Fruit fly (Drosophila melanogaster) whole organism, embryonic: Measurements from ENCODE around the gene CG34266.

Experiments
- CG12769 ChIP-seq: fragments of 200-800 bp; sonication (Bioruptor generic); optimal IDR thresholded peaks from 2 replicates; lab custom pipeline; 2019; ENCODE audit warnings: missing biosample characterization, mild to moderate bottlenecking, missing genetic modification characterization, moderate library complexity
- CG12942 ChIP-seq: fragments of 200-800 bp; sonication (Bioruptor generic); optimal IDR thresholded peaks from 3 replicates; lab custom pipeline; 2016; ENCODE audit warnings: missing biosample characterization, missing genetic modification characterization
- CG14667 ChIP-seq: fragments of 200-800 bp; sonication (Bioruptor generic); IDR thresholded peaks from 2 replicates; pipeline ENCODE4 v1.3.6; 2022; ENCODE audit warnings: missing biosample characterization, missing genetic modification characterization
- CG15011 ChIP-seq: fragments of 200-800 bp; sonication (Bioruptor generic); optimal IDR thresholded peaks from 3 replicates; lab custom pipeline; 2018; ENCODE audit warnings: missing biosample characterization, mild to moderate bottlenecking, missing genetic modification characterization
- CG16863 ChIP-seq: fragments of 200-800 bp; sonication (Bioruptor generic); optimal IDR thresholded peaks from 3 replicates; lab custom pipeline; 2016; ENCODE audit warnings: missing biosample characterization, missing genetic modification characterization
- CG17568 ChIP-seq: fragments of 200-800 bp; sonication (Bioruptor generic); optimal IDR thresholded peaks from 2 replicates; lab custom pipeline; 2018; ENCODE audit warnings: missing biosample characterization, mild to moderate bottlenecking, missing genetic modification characterization, moderate library complexity
- CG2129 ChIP-seq: fragments of 200-800 bp; sonication (Bioruptor generic); IDR thresholded peaks from 2 replicates; pipeline ENCODE4 v1.3.6; 2022; ENCODE audit warnings: missing biosample characterization, missing genetic modification characterization; ENCODE audit not compliant: partially characterized antibody
- CG3065 ChIP-seq: fragments of 200-800 bp; sonication (Bioruptor generic); optimal IDR thresholded peaks from 2 replicates; lab custom pipeline; 2016; ENCODE audit warnings: missing biosample characterization, missing genetic modification characterization
- CG31224 ChIP-seq: fragments of 200-800 bp; sonication (Bioruptor generic); IDR thresholded peaks from 2 replicates; pipeline ENCODE4 v1.3.6; 2022; ENCODE audit warnings: missing biosample characterization, missing genetic modification characterization
- CG31388 ChIP-seq: fragments of 200-800 bp; sonication (Bioruptor generic); optimal IDR thresholded peaks from 2 replicates; lab custom pipeline; 2016; ENCODE audit warnings: missing biosample characterization, missing genetic modification characterization
- CG4707 ChIP-seq: fragments of 200-800 bp; sonication (Bioruptor generic); optimal IDR thresholded peaks from 2 replicates; lab custom pipeline; 2018; ENCODE audit warnings: missing biosample characterization, mild to moderate bottlenecking, missing genetic modification characterization, moderate library complexity
- CG5953 ChIP-seq: fragments of 200-800 bp; sonication (Bioruptor generic); IDR thresholded peaks from 2 replicates; pipeline ENCODE4 v1.3.6; 2022; ENCODE audit warnings: missing biosample characterization, missing genetic modification characterization
- CG7786 ChIP-seq: fragments of 200-800 bp; sonication (Bioruptor generic); optimal IDR thresholded peaks from 2 replicates; lab custom pipeline; 2016; ENCODE audit warnings: missing biosample characterization, missing genetic modification characterization
- CG7839 ChIP-seq: fragments of 200-800 bp; sonication (Bioruptor generic); optimal IDR thresholded peaks from 3 replicates; lab custom pipeline; 2018; ENCODE audit warnings: missing biosample characterization, mild to moderate bottlenecking, missing genetic modification characterization, moderate library complexity
- CG8359 ChIP-seq: fragments of 200-800 bp; sonication (Bioruptor generic); optimal IDR thresholded peaks from 2 replicates; lab custom pipeline; 2017; ENCODE audit warnings: missing biosample characterization, mild to moderate bottlenecking, missing genetic modification characterization, borderline replicate concordance
- CG8478 ChIP-seq: fragments of >200 bp; optimal IDR thresholded peaks from 2 replicates; lab custom pipeline; 2018
- CG9797 ChIP-seq: fragments of 200-800 bp; sonication (Bioruptor generic); optimal IDR thresholded peaks from 3 replicates; lab custom pipeline; 2018; ENCODE audit warnings: missing biosample characterization, mild to moderate bottlenecking, missing genetic modification characterization
- CG9876 ChIP-seq: fragments of 200-800 bp; sonication (Bioruptor generic); optimal IDR thresholded peaks from 2 replicates; lab custom pipeline; 2016; ENCODE audit warnings: missing biosample characterization, missing genetic modification characterization
- H15 ChIP-seq: fragments of 200-800 bp; sonication (Bioruptor generic); IDR thresholded peaks from 3 replicates; pipeline ENCODE4 v1.3.6; 2022; ENCODE audit warnings: missing biosample characterization, missing genetic modification characterization
- HmgD ChIP-seq: fragments of 200-800 bp; sonication (Bioruptor generic); optimal IDR thresholded peaks from 3 replicates; lab custom pipeline; 2016; ENCODE audit warnings: missing biosample characterization, missing genetic modification characterization
- HmgZ ChIP-seq: fragments of 200-800 bp; sonication (Bioruptor generic); optimal IDR thresholded peaks from 2 replicates; lab custom pipeline; 2018; ENCODE audit warnings: missing biosample characterization, mild to moderate bottlenecking, missing genetic modification characterization
- Hmr ChIP-seq: fragments of 200-800 bp; sonication (Bioruptor generic); optimal IDR thresholded peaks from 3 replicates; lab custom pipeline; 2017; ENCODE audit warnings: mild to moderate bottlenecking, missing biosample characterization, missing genetic modification reagents, missing genetic modification characterization
- Hsf ChIP-seq: fragments of 200-800 bp; sonication (Bioruptor generic); optimal IDR thresholded peaks from 3 replicates; lab custom pipeline; 2016; ENCODE audit warnings: missing biosample characterization, missing genetic modification characterization
- MESR4 ChIP-seq: fragments of 200-800 bp; sonication (Bioruptor generic); optimal IDR thresholded peaks from 2 replicates; lab custom pipeline; 2018; ENCODE audit warnings: missing biosample characterization, mild to moderate bottlenecking, missing genetic modification characterization, moderate library complexity
- Myb ChIP-seq: fragments of 200-800 bp; sonication (Bioruptor generic); optimal IDR thresholded peaks from 2 replicates; lab custom pipeline; 2016; ENCODE audit warnings: missing biosample characterization, missing genetic modification characterization
- Poxn ChIP-seq: fragments of 200-800 bp; sonication (Bioruptor generic); IDR thresholded peaks from 2 replicates; pipeline ENCODE4 v1.3.6; 2022; ENCODE audit warnings: missing biosample characterization, missing genetic modification characterization
- Rfx ChIP-seq: fragments of 200-800 bp; sonication (Bioruptor generic); IDR thresholded peaks from 2 replicates; pipeline ENCODE4 v1.3.6; 2022; ENCODE audit warnings: missing biosample characterization, missing genetic modification characterization
- Usf ChIP-seq: fragments of 200-800 bp; sonication (Bioruptor generic); optimal IDR thresholded peaks from 2 replicates; lab custom pipeline; 2017; ENCODE audit warnings: missing genotype, missing biosample characterization, missing genetic modification characterization
- aop ChIP-seq: fragments of 200-800 bp; sonication (Bioruptor generic); IDR thresholded peaks from 2 replicates; pipeline ENCODE4 v1.3.6; 2022; ENCODE audit warnings: missing biosample characterization, missing genetic modification characterization
- chinmo ChIP-seq: fragments of 200-800 bp; sonication (Bioruptor generic); IDR thresholded peaks from 4 replicates; pipeline ENCODE4 v1.3.6; 2022; ENCODE audit warnings: missing biosample characterization, missing genetic modification characterization; ENCODE audit not compliant: partially characterized antibody
- ci ChIP-seq: fragments of 200-800 bp; sonication (Bioruptor generic); IDR thresholded peaks from 3 replicates; pipeline ENCODE4 v1.3.6; 2022; ENCODE audit warnings: missing biosample characterization, missing genetic modification characterization
- crol ChIP-seq: fragments of 200-800 bp; sonication (Bioruptor generic); IDR thresholded peaks from 2 replicates; pipeline ENCODE4 v1.3.6; 2022; ENCODE audit warnings: missing biosample characterization, missing genetic modification characterization
- cwo ChIP-seq: fragments of 200-800 bp; sonication (Bioruptor generic); optimal IDR thresholded peaks from 3 replicates; lab custom pipeline; 2017; ENCODE audit warnings: missing biosample characterization, missing genetic modification characterization, mild to moderate bottlenecking, moderate library complexity, missing genetic modification reagents
- dimm ChIP-seq: fragments of 200-800 bp; sonication (Bioruptor generic); IDR thresholded peaks from 2 replicates; pipeline ENCODE4 v1.3.6; 2022; ENCODE audit warnings: missing biosample characterization, missing genetic modification characterization
- dmrt99B ChIP-seq: fragments of 200-800 bp; sonication (Bioruptor generic); optimal IDR thresholded peaks from 2 replicates; lab custom pipeline; 2018; ENCODE audit warnings: missing biosample characterization, mild to moderate bottlenecking, missing genetic modification characterization, moderate library complexity
- grn ChIP-seq: fragments of 200-800 bp; sonication (Bioruptor generic); optimal IDR thresholded peaks from 3 replicates; lab custom pipeline; 2017; ENCODE audit warnings: missing biosample characterization, missing genetic modification characterization
- inv ChIP-seq: fragments of 200-800 bp; sonication (Bioruptor generic); IDR thresholded peaks from 2 replicates; pipeline ENCODE4 v1.3.6; 2022; ENCODE audit warnings: missing biosample characterization, missing genetic modification characterization; ENCODE audit not compliant: partially characterized antibody
- klu ChIP-seq: fragments of 200-800 bp; sonication (Bioruptor generic); IDR thresholded peaks from 2 replicates; pipeline ENCODE4 v1.3.6; 2022; ENCODE audit warnings: missing biosample characterization, missing genetic modification characterization
- lmd ChIP-seq: fragments of 200-800 bp; sonication (Bioruptor generic); IDR thresholded peaks from 2 replicates; pipeline ENCODE4 v1.3.6; 2022; ENCODE audit warnings: missing biosample characterization, missing genetic modification characterization
- lola ChIP-seq, 3 experiments: fragments of >200 bp in 2 of 3; fragments of 200-800 bp in 1 of 3; sonication (Bioruptor generic) in 1 of 3; optimal IDR thresholded peaks; 2 replicates each; lab custom pipeline; 2017 to 2019; ENCODE audit warnings: missing biosample characterization in 3 of 3, missing genetic modification characterization in 3 of 3, mild to moderate bottlenecking in 1 of 3, moderate library complexity in 1 of 3
- nmo ChIP-seq: fragments of 200-800 bp; sonication (Bioruptor generic); optimal IDR thresholded peaks from 2 replicates; lab custom pipeline; 2018; ENCODE audit warnings: missing biosample characterization, mild to moderate bottlenecking, missing genetic modification characterization, moderate library complexity
- onecut ChIP-seq: fragments of 200-800 bp; sonication (Bioruptor generic); IDR thresholded peaks from 2 replicates; pipeline ENCODE4 v1.3.6; 2022; ENCODE audit warnings: missing biosample characterization, missing genetic modification characterization
- org-1 ChIP-seq: fragments of 200-800 bp; sonication (Bioruptor generic); optimal IDR thresholded peaks from 2 replicates; lab custom pipeline; 2017; ENCODE audit warnings: missing biosample characterization, missing genetic modification characterization
- pfk ChIP-seq: fragments of 200-800 bp; sonication (Bioruptor generic); optimal IDR thresholded peaks from 2 replicates; lab custom pipeline; 2018; ENCODE audit warnings: missing biosample characterization, mild to moderate bottlenecking, missing genetic modification characterization, moderate library complexity
- sens ChIP-seq: fragments of 200-800 bp; sonication (Bioruptor generic); peaks from one replicate; lab custom pipeline; 2016; ENCODE audit warnings: missing biosample characterization, missing genetic modification characterization
- sens-2 ChIP-seq: fragments of 200-800 bp; sonication (Bioruptor generic); IDR thresholded peaks from 2 replicates; pipeline ENCODE4 v1.3.6; 2022; ENCODE audit warnings: missing biosample characterization, missing genetic modification characterization
- slou ChIP-seq: fragments of 200-800 bp; sonication (Bioruptor generic); optimal IDR thresholded peaks from 3 replicates; lab custom pipeline; 2016; ENCODE audit warnings: missing biosample characterization, missing genetic modification characterization
- ssp ChIP-seq: fragments of 200-800 bp; sonication (Bioruptor generic); IDR thresholded peaks from 2 replicates; pipeline ENCODE4 v1.3.6; 2022; ENCODE audit warnings: missing biosample characterization, missing genetic modification characterization
- tna ChIP-seq: fragments of 200-800 bp; sonication (Bioruptor generic); IDR thresholded peaks from 2 replicates; pipeline ENCODE4 v1.3.6; 2022; ENCODE audit warnings: missing biosample characterization, missing genetic modification characterization; ENCODE audit not compliant: partially characterized antibody
- tup ChIP-seq: fragments of 200-800 bp; sonication (Bioruptor generic); optimal IDR thresholded peaks from 2 replicates; lab custom pipeline; 2016; ENCODE audit warnings: missing biosample characterization, mild to moderate bottlenecking, missing genetic modification characterization, moderate library complexity
- zen ChIP-seq: fragments of 200-800 bp; sonication (Bioruptor generic); optimal IDR thresholded peaks from 3 replicates; lab custom pipeline; 2018; ENCODE audit warnings: missing biosample characterization, mild to moderate bottlenecking, missing genetic modification characterization, moderate library complexity

CG34266 gene

DNA sequence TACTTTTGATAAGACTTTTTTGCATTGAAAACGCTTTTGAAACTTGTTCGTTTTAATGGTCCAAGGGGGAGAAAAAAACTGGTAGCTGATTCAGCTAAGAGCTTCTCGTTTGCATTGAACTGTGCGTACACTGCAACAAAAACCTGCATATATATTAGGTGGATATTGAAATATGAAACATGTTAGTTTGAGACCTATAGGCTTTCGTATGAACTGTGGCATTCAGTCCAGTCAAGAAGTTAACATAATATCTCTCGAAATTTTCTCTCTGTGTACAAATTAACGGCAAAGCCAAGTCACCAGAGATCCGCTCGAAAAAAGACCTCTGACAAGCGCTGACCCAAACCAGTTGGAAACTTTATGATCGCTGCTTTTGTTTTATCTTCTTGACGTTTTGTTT is 20.4 kb downstream of the CG34266 start (continued):
- peak; percentile 85 for TF ChIP-seq lmd (GFP tag; lab: Robert Waterston, UW)
- peak; percentile 87 for TF ChIP-seq nmo (GFP tag; lab: Kevin White, UChicago)
- peak; percentile 49 for TF ChIP-seq CG31388
- no peak for TF ChIP-seq tna (GFP tag; lab: Robert Waterston, UW)
- peak; percentile 54 for TF ChIP-seq Myb (GFP tag; lab: Kevin White, UChicago)
- no peak for TF ChIP-seq CG8478
- TF ChIP-seq inv (GFP tag; lab: Robert Waterston, UW) = no peak
- TF ChIP-seq CG12942 (GFP tag; lab: Kevin White, UChicago) = peak; percentile 66
- TF ChIP-seq CG16863 (GFP tag; lab: Kevin White, UChicago) = peak; percentile 80
- TF ChIP-seq CG4707 (GFP tag; lab: Kevin White, UChicago) = peak; percentile 69
- TF ChIP-seq ssp = peak; percentile 56
- peak; percentile 48 for TF ChIP-seq slou (GFP tag; lab: Kevin White, UChicago)
- peak; percentile 73 for TF ChIP-seq tup (GFP tag; lab: Kevin White, UChicago)
- peak; percentile 65; the same call in 1 of the 2 replicates for TF ChIP-seq aop (GFP tag; lab: Robert Waterston, UW)
- TF ChIP-seq CG9797 = no peak
- TF ChIP-seq CG5953 (GFP tag; lab: Robert Waterston, UW) = peak; percentile 81
- peak; percentile 84 for TF ChIP-seq H15 (GFP tag; lab: Robert Waterston, UW)
- peak; percentile 82 for TF ChIP-seq CG31224
- peak; percentile 62 for TF ChIP-seq HmgD (GFP tag; lab: Kevin White, UChicago)
- peak; percentile 49; the same call in 1 of the 2 replicates for TF ChIP-seq dimm (GFP tag; lab: Robert Waterston, UW)
- TF ChIP-seq Hsf (GFP tag; lab: Kevin White, UChicago) = peak; percentile 86
- peak; percentile 88 for TF ChIP-seq dmrt99B (tag; lab: Kevin White, UChicago)
- TF ChIP-seq CG14667 (GFP tag; lab: Robert Waterston, UW) = peak; percentile 69
- TF ChIP-seq CG2129 (GFP tag; lab: Robert Waterston, UW) = no peak
- peak; percentile 89 for TF ChIP-seq CG12769 (tag; lab: Kevin White, UChicago)
- TF ChIP-seq Usf (GFP tag; lab: Kevin White, UChicago) = peak; percentile 61
- TF ChIP-seq CG15011 (GFP tag; lab: Kevin White, UChicago) = peak; percentile 65
- TF ChIP-seq sens (GFP tag; lab: Kevin White, UChicago) = peak; percentile 94
- TF ChIP-seq CG7786 (GFP tag; lab: Kevin White, UChicago) = peak; percentile 86
- peak; percentile 72 for TF ChIP-seq Hmr (GFP tag; lab: Kevin White, UChicago)
- peak; percentile 88 for TF ChIP-seq CG7839
- TF ChIP-seq CG17568 (GFP tag; lab: Kevin White, UChicago) = peak; percentile 78
- TF ChIP-seq Poxn (GFP tag; lab: Robert Waterston, UW) = no peak
- TF ChIP-seq klu (GFP tag; lab: Robert Waterston, UW) = peak; percentile 53; the same call in 1 of the 2 replicates
- TF ChIP-seq HmgZ (tag; lab: Kevin White, UChicago) = peak; percentile 76
- peak; percentile 69 for TF ChIP-seq cwo (GFP tag; lab: Kevin White, UChicago)
- peak; percentile 92 for TF ChIP-seq Rfx (GFP tag; lab: Robert Waterston, UW)
- TF ChIP-seq zen (tag; lab: Kevin White, UChicago) = peak; percentile 53
- TF ChIP-seq CG8359 (GFP tag; lab: Kevin White, UChicago) = peak; percentile 61
- peak; percentile 69 for TF ChIP-seq CG9876
- TF ChIP-seq pfk (GFP tag; lab: Kevin White, UChicago) = no peak
- TF ChIP-seq lola (GFP tag; optimal IDR thresholded peaks at IDR 0.05; lab: Kevin White, UChicago) = peak in 1 of 3 experiments; percentile 64
- peak; percentile 11 for TF ChIP-seq MESR4 (GFP tag; lab: Kevin White, UChicago)
- peak; percentile 62 for TF ChIP-seq org-1
- TF ChIP-seq sens-2 = peak; percentile 74
- TF ChIP-seq onecut = peak; percentile 83
- peak; percentile 29 for TF ChIP-seq CG3065 (GFP tag; lab: Kevin White, UChicago)
- no peak for TF ChIP-seq grn
- peak; percentile 94 for TF ChIP-seq ci (GFP tag; lab: Robert Waterston, UW)
- no peak for TF ChIP-seq crol (GFP tag; lab: Robert Waterston, UW)
- TF ChIP-seq chinmo = 0 out of 4 replicates have a peak, but pooled peaks have one; percentile 31
